Worm (Caenorhabditis elegans) whole organism, L2 larva: ENCODE measurements around the gene F07G6.12.

Experiments used
- C34F6.9 ChIP-seq: fragments of 150-350 bp; optimal IDR thresholded peaks from 2 replicates; lab custom pipeline; 2014; ENCODE audit warnings: missing biosample characterization, missing genetic modification characterization
- F13H6.1 ChIP-seq: sonication (generic microtip); optimal IDR thresholded peaks from 2 replicates; lab custom pipeline; 2016; ENCODE audit warnings: missing genetic modification characterization, missing compliant biosample characterization
- Y55F3AM.14 ChIP-seq: fragments of 200-800 bp; sonication (Bioruptor generic); optimal IDR thresholded peaks from 2 replicates; lab custom pipeline; 2018; ENCODE audit warnings: mild to moderate bottlenecking, missing genetic modification characterization, missing compliant biosample characterization
- ZK546.5 ChIP-seq: sonication (generic microtip); optimal IDR thresholded peaks from 2 replicates; lab custom pipeline; 2017; ENCODE audit warnings: missing biosample characterization, missing genetic modification characterization
- alr-1 ChIP-seq: fragments of 150-350 bp; optimal IDR thresholded peaks from 2 replicates; lab custom pipeline; 2014; ENCODE audit warnings: missing biosample characterization, missing genetic modification characterization
- aly-2 ChIP-seq: fragments of 150-350 bp; optimal IDR thresholded peaks from 2 replicates; lab custom pipeline; 2014; ENCODE audit warnings: missing biosample characterization, missing genetic modification characterization
- ama-1 ChIP-seq: fragments of 150-350 bp; optimal IDR thresholded peaks from 2 replicates; lab custom pipeline; 2018; ENCODE audit warnings: inconsistent platforms
- ceh-16 ChIP-seq: fragments of 150-350 bp; optimal IDR thresholded peaks from 2 replicates; lab custom pipeline; 2014; ENCODE audit warnings: missing biosample characterization, missing genetic modification characterization
- crh-2 ChIP-seq: sonication (generic microtip); optimal IDR thresholded peaks from 2 replicates; lab custom pipeline; 2017; ENCODE audit warnings: missing biosample characterization, missing genetic modification characterization
- egl-27 ChIP-seq: sonication (generic microtip); optimal IDR thresholded peaks from 3 replicates; lab custom pipeline; 2017; ENCODE audit warnings: missing biosample characterization, missing genetic modification reagents, missing genetic modification characterization
- elt-1 ChIP-seq: fragments of 150-350 bp; optimal IDR thresholded peaks from 2 replicates; lab custom pipeline; 2014; ENCODE audit warnings: missing biosample characterization, missing genetic modification characterization
- elt-3 ChIP-seq: sonication (generic microtip); optimal IDR thresholded peaks from 2 replicates; lab custom pipeline; 2017; ENCODE audit warnings: missing biosample characterization, missing genetic modification characterization
- fos-1 ChIP-seq: fragments of 150-350 bp; optimal IDR thresholded peaks from 2 replicates; lab custom pipeline; 2014; ENCODE audit warnings: missing biosample characterization, missing genetic modification characterization
- lin-11 ChIP-seq: fragments of 150-350 bp; sonication (generic microtip); optimal IDR thresholded peaks from 2 replicates; lab custom pipeline; 2014; ENCODE audit warnings: missing biosample characterization, missing genetic modification characterization, inconsistent platforms, mixed read lengths
- lin-13 ChIP-seq: fragments of 150-350 bp; optimal IDR thresholded peaks from 2 replicates; lab custom pipeline; 2014; ENCODE audit warnings: missing biosample characterization, missing genetic modification reagents, missing genetic modification characterization
- lsy-2 ChIP-seq, 2 experiments: fragments of 150-350 bp in 1 of 2; sonication (generic microtip) in 1 of 2; optimal IDR thresholded peaks; 2 replicates each; lab custom pipeline; 2014 to 2017; ENCODE audit warnings: missing biosample characterization in 2 of 2, missing genetic modification characterization in 2 of 2
- mbf-1 ChIP-seq: sonication (generic microtip); optimal IDR thresholded peaks from 2 replicates; lab custom pipeline; 2017; ENCODE audit warnings: missing biosample characterization, missing genetic modification characterization
- nhr-10 ChIP-seq: sonication (generic microtip); optimal IDR thresholded peaks from 2 replicates; lab custom pipeline; 2017; ENCODE audit warnings: missing biosample characterization, missing genetic modification characterization
- nhr-11 ChIP-seq: fragments of 150-350 bp; optimal IDR thresholded peaks from 2 replicates; lab custom pipeline; 2014; ENCODE audit warnings: missing biosample characterization, missing genetic modification characterization
- nhr-12 ChIP-seq: fragments of 150-350 bp; optimal IDR thresholded peaks from 2 replicates; lab custom pipeline; 2014; ENCODE audit warnings: missing biosample characterization, missing genetic modification characterization
- nhr-21 ChIP-seq: fragments of 150-350 bp; optimal IDR thresholded peaks from 2 replicates; lab custom pipeline; 2014; ENCODE audit warnings: missing biosample characterization, missing genetic modification characterization
- nhr-23 ChIP-seq: fragments of 150-350 bp; optimal IDR thresholded peaks from 2 replicates; lab custom pipeline; 2014; ENCODE audit warnings: missing biosample characterization, missing genetic modification reagents, missing genetic modification characterization
- nhr-237 ChIP-seq: fragments of 150-350 bp; optimal IDR thresholded peaks from 2 replicates; lab custom pipeline; 2014; ENCODE audit warnings: missing biosample characterization, missing genetic modification characterization
- nhr-25 ChIP-seq: fragments of 150-350 bp; sonication (generic microtip); optimal IDR thresholded peaks from 3 replicates; lab custom pipeline; 2014; ENCODE audit warnings: missing biosample characterization, missing genetic modification characterization
- sem-4 ChIP-seq: fragments of 150-350 bp; optimal IDR thresholded peaks from 2 replicates; lab custom pipeline; 2014; ENCODE audit warnings: missing biosample characterization, missing genetic modification reagents, missing genetic modification characterization
- skn-1 ChIP-seq: sonication (generic microtip); optimal IDR thresholded peaks from 2 replicates; lab custom pipeline; 2017; ENCODE audit warnings: missing biosample characterization, missing genetic modification characterization
- sma-3 ChIP-seq: sonication (generic microtip); optimal IDR thresholded peaks from 2 replicates; lab custom pipeline; 2016; ENCODE audit warnings: missing genetic modification reagents, missing genetic modification characterization, missing compliant biosample characterization
- sma-9 ChIP-seq, 2 experiments: fragments of 150-350 bp in 1 of 2; sonication (generic microtip) in 1 of 2; optimal IDR thresholded peaks; 2 replicates each; lab custom pipeline; 2014 to 2016; ENCODE audit warnings: missing genetic modification characterization in 2 of 2, mild to moderate bottlenecking in 1 of 2, missing biosample characterization in 1 of 2, missing compliant biosample characterization in 1 of 2, missing genetic modification reagents in 1 of 2, moderate library complexity in 1 of 2
- snpc-4 ChIP-seq: fragments of 150-350 bp; optimal IDR thresholded peaks from 2 replicates; lab custom pipeline; 2014; ENCODE audit warnings: missing biosample characterization, missing genetic modification characterization
- unc-39 ChIP-seq: fragments of 150-350 bp; optimal IDR thresholded peaks from 2 replicates; lab custom pipeline; 2014; ENCODE audit warnings: missing biosample characterization, missing genetic modification characterization
- unc-55 ChIP-seq: fragments of 150-350 bp; sonication (generic microtip); optimal IDR thresholded peaks from 3 replicates; lab custom pipeline; 2014; ENCODE audit warnings: missing biosample characterization, missing genetic modification reagents, missing genetic modification characterization
- unc-62 ChIP-seq: fragments of 150-350 bp; optimal IDR thresholded peaks from 2 replicates; lab custom pipeline; 2014; ENCODE audit warnings: missing biosample characterization, missing genetic modification reagents, missing genetic modification characterization
- zag-1 ChIP-seq: fragments of 150-350 bp; optimal IDR thresholded peaks from 2 replicates; lab custom pipeline; 2014; ENCODE audit warnings: missing biosample characterization, missing genetic modification characterization
- ztf-1 ChIP-seq: fragments of 200-800 bp; sonication (Bioruptor generic); conservative IDR thresholded peaks from 2 replicates; pipeline ENCODE4 v1.3.6; 2022; ENCODE audit warnings: missing genetic modification characterization, missing compliant biosample characterization
- ztf-11 ChIP-seq: sonication (generic microtip); optimal IDR thresholded peaks from 2 replicates; lab custom pipeline; 2017; ENCODE audit warnings: missing biosample characterization, missing genetic modification characterization
- ztf-4 ChIP-seq: fragments of 150-350 bp; optimal IDR thresholded peaks from 2 replicates; lab custom pipeline; 2014; ENCODE audit warnings: missing biosample characterization, missing genetic modification characterization

The F07G6.12 gene

DNA sequence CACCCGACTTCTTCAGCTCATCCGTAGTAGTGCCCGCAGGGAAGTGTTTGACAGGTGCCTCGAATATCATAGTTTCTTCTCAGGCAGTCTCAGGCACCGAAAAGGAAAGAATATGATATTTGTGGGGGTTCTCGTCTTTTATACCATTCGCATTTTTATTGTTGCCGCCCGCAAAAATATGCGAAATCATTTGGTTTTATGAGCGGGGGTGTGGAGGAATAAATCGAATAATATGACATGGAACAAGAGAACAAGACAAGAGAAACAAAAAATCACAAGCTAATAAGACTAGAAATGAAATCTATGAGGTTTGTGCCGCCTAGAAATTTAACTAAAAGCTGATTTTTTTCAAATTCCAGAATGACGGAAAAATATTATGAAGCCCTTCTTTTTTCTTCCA is 15.7 kb upstream of the F07G6.12 start, which contains the start of gene F07G6.8:
Gene F07G6.8, minus strand, starts transcription at position 101 of the 400 bp plus-strand sequence.
- no peak for TF ChIP-seq lsy-2 (tag; optimal IDR thresholded peaks at IDR 0.05; lab: Kevin White, UChicago)
- no peak for TF ChIP-seq alr-1 (tag; lab: Kevin White, UChicago)
- TF ChIP-seq ztf-4 (tag; lab: Kevin White, UChicago) = no peak
- no peak for TF ChIP-seq fos-1 (tag; lab: Kevin White, UChicago)
- TF ChIP-seq ztf-1 (GFP tag; lab: Robert Waterston, UW) = no peak
- no peak for TF ChIP-seq skn-1 (tag; lab: Kevin White, UChicago)
- no peak for TF ChIP-seq lin-11 (tag; lab: Kevin White, UChicago)
- no peak for TF ChIP-seq nhr-21
- no peak for TF ChIP-seq nhr-23 (tag; lab: Kevin White, UChicago)
- no peak for TF ChIP-seq zag-1 (tag; lab: Kevin White, UChicago)
- TF ChIP-seq sem-4 (tag; lab: Kevin White, UChicago) = no peak
- TF ChIP-seq unc-39 (tag; lab: Kevin White, UChicago) = no peak
- no peak for TF ChIP-seq ama-1 (lab: Kevin White, UChicago)
- no peak for TF ChIP-seq elt-3 (tag; lab: Kevin White, UChicago)
- TF ChIP-seq ceh-16 (tag; lab: Kevin White, UChicago) = no peak

DNA sequence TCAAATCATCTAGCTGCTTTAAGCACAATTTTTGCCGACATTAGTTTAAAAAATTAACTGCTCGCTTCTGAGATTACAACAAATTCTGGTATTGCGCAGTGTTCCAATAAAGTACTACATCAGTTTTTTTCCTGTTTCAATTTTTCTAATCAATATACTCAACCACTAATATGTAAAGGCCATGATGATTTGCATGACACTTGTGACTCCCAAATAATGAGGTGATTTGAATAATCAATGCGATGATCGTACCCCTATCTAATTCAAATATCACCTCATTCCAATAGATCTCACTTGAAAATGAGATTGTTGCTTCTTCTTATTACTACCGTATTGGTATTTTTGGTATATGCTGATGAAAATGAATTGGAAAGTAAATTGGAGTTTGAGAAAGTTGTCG is 9.0 kb upstream of the F07G6.12 start, which contains the start of gene F07G6.2:
Gene F07G6.2, plus strand, starts transcription at position 301 of the 400 bp plus-strand sequence.
- no peak for TF ChIP-seq crh-2
- no peak for TF ChIP-seq ztf-1 (GFP tag; lab: Robert Waterston, UW)
- TF ChIP-seq ama-1 (lab: Kevin White, UChicago) = no peak
- TF ChIP-seq nhr-12 (tag; lab: Kevin White, UChicago) = no peak
- TF ChIP-seq sem-4 (tag; lab: Kevin White, UChicago) = no peak
- TF ChIP-seq lin-13 (GFP tag; lab: Kevin White, UChicago) = no peak
- TF ChIP-seq nhr-237 = no peak
- TF ChIP-seq C34F6.9 (tag; lab: Kevin White, UChicago) = no peak
- no peak for TF ChIP-seq ZK546.5 (tag; lab: Kevin White, UChicago)
- TF ChIP-seq sma-3 (GFP tag; lab: Kevin White, UChicago) = no peak
- no peak for TF ChIP-seq nhr-23 (tag; lab: Kevin White, UChicago)
- no peak for TF ChIP-seq elt-1 (tag; lab: Kevin White, UChicago)
- no peak for TF ChIP-seq sma-9 (GFP tag; optimal IDR thresholded peaks at IDR 0.05; lab: Kevin White, UChicago)
- TF ChIP-seq sma-9 (tag; optimal IDR thresholded peaks at IDR 0.05; lab: Kevin White, UChicago) = no peak

DNA sequence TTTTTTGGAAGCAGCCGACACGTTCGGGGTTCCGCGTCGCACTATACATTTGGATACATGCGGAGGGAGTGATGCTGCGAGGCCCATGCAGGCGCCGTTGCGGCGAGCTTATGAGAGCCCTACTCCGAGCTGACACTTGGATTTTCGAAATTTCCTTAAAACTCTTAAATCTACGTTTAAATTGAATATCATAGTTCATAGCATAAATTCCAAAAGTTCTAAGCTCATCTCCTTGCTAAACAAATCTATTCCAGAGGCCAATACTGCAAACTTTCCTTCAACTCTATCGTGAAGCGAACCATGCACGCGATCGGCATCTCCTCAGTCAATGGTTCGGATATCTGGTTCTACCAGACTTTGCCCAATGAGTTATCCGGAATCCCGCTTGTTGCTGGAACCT is 6.5 kb upstream of the F07G6.12 start, which contains the start of gene dgn-3:
Gene dgn-3, plus strand, starts transcription at position 301 of the 400 bp plus-strand sequence.
- TF ChIP-seq unc-62 (GFP tag; lab: Kevin White, UChicago) (no peak), nhr-21 (no peak), egl-27 (tag; lab: Kevin White, UChicago) (no peak), F13H6.1 (no peak), unc-55 (GFP tag; lab: Kevin White, UChicago) (no peak), nhr-25 (tag; lab: Kevin White, UChicago) (no peak)

DNA sequence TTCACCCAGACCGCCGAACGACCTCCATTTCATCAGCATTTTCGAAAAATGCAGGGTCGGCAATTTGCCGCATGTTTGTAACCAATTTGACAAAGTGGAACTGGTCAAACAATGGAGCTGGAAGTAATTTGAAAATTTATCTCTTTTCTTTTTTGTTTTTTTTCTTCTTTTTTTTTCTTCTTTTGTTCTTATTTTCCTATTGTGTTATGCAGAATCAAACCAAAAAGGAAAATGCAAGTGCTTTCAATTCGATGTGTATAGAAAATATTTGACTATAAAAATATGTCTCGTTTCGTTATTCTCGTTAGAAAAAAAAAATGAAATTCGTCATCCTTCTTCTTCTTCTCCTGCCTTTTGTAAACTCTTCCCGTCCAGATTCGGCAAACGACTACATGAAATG is 1.6 kb downstream of the F07G6.12 start, which contains the start of gene F07G6.10:
Gene F07G6.10, plus strand, starts transcription at position 301 of the 400 bp plus-strand sequence.
- no peak for TF ChIP-seq Y55F3AM.14 (GFP tag; lab: Kevin White, UChicago)
- TF ChIP-seq elt-1 (tag; lab: Kevin White, UChicago) = no peak
- TF ChIP-seq unc-55 (GFP tag; lab: Kevin White, UChicago) = no peak
- no peak for TF ChIP-seq nhr-25 (tag; lab: Kevin White, UChicago)
- no peak for TF ChIP-seq nhr-237
- no peak for TF ChIP-seq nhr-10 (tag; lab: Kevin White, UChicago)
- no peak for TF ChIP-seq nhr-11 (tag; lab: Kevin White, UChicago)
- TF ChIP-seq nhr-23 (tag; lab: Kevin White, UChicago) = no peak
- TF ChIP-seq ztf-11 = no peak
- no peak for TF ChIP-seq alr-1 (tag; lab: Kevin White, UChicago)
- TF ChIP-seq crh-2 = no peak
- no peak for TF ChIP-seq unc-62 (GFP tag; lab: Kevin White, UChicago)
- no peak for TF ChIP-seq elt-3 (tag; lab: Kevin White, UChicago)
- no peak for TF ChIP-seq snpc-4 (tag; lab: Kevin White, UChicago)
- no peak for TF ChIP-seq mbf-1
- TF ChIP-seq ztf-4 (tag; lab: Kevin White, UChicago) = no peak
- TF ChIP-seq sma-3 (GFP tag; lab: Kevin White, UChicago) = no peak
- no peak for TF ChIP-seq lin-13 (GFP tag; lab: Kevin White, UChicago)
- TF ChIP-seq aly-2 (tag; lab: Kevin White, UChicago) = no peak
